Worm (Caenorhabditis elegans): ENCODE data around the gene F58B4.2.

- TF ChIP-seq chd-7 (tag; optimal IDR thresholded peaks at IDR 0.05) (peak; percentile 72), snpc-4 (GFP tag; optimal IDR thresholded peaks at IDR 0.05) (no peak), snpc-4 (tag; optimal IDR thresholded peaks at IDR 0.05) (peak in 2 of 4 experiments; percentile 31 to 51), snpc-1.3 (tag; optimal IDR thresholded peaks at IDR 0.05; ENCODE audit: insufficient read depth) (no peak), atf-7 (tag; optimal IDR thresholded peaks at IDR 0.05) (peak; percentile 94), F57C9.4 (tag; optimal IDR thresholded peaks at IDR 0.05) (no peak), aptf-3 (GFP tag; IDR thresholded peaks at IDR 0.05) (no peak), Y53F4B.3 (GFP tag; IDR thresholded peaks at IDR 0.05) (no peak), unc-130 (GFP tag; optimal IDR thresholded peaks at IDR 0.05) (no peak), lsl-1 (GFP tag; optimal IDR thresholded peaks at IDR 0.05) (no peak)
These were observed 22.3 kb upstream of the F58B4.2 start for ce11 chrV:10940571-10940991.
